Fruit fly (Drosophila melanogaster) whole organism, pupa: Measurements from ENCODE around the gene Ing5.

Experiments
- CG15710 ChIP-seq: fragments of 200-800 bp; sonication (Bioruptor generic); optimal IDR thresholded peaks from 2 replicates; lab custom pipeline; 2018; ENCODE audit warnings: missing biosample characterization, mild to moderate bottlenecking, missing genetic modification characterization, moderate library complexity
- CG17806 ChIP-seq: fragments of 200-800 bp; sonication (Bioruptor generic); optimal IDR thresholded peaks from 2 replicates; lab custom pipeline; 2018; ENCODE audit warnings: missing biosample characterization, mild to moderate bottlenecking, missing genetic modification characterization, moderate library complexity
- CG4496 ChIP-seq: fragments of 200-800 bp; sonication (Bioruptor generic); IDR thresholded peaks from 3 replicates; pipeline ENCODE4 v1.3.6; 2022; ENCODE audit warnings: missing biosample characterization, missing genetic modification characterization
- EcR ChIP-seq: fragments of 200-800 bp; sonication (Bioruptor generic); optimal IDR thresholded peaks from 3 replicates; lab custom pipeline; 2019; ENCODE audit warnings: missing biosample characterization, missing genetic modification characterization, mild to moderate bottlenecking, moderate library complexity, missing genetic modification reagents
- Snoo ChIP-seq: fragments of 200-800 bp; sonication (Bioruptor generic); optimal IDR thresholded peaks from 3 replicates; lab custom pipeline; 2017; ENCODE audit warnings: missing biosample characterization, mild to moderate bottlenecking, missing genetic modification characterization, inconsistent platforms

- TF ChIP-seq CG4496 (GFP tag; lab: Robert Waterston, UW), result no peak
- no peak for TF ChIP-seq CG15710
- no peak for TF ChIP-seq EcR
- no peak for TF ChIP-seq Snoo (tag; lab: Kevin White, UChicago)
- TF ChIP-seq CG17806 (tag; lab: Kevin White, UChicago), result no peak
Observed at dm6 chr2L:13411566-13411965, 24.5 kb upstream of the Ing5 start, which contains the start of gene Vm34Ca.
